Worm (Caenorhabditis elegans): ENCODE results near the gene qns-1.
A peak's percentile ranks its signal among the peaks of the same experiment; 100 is the strongest.

The qns-1 gene

DNA sequence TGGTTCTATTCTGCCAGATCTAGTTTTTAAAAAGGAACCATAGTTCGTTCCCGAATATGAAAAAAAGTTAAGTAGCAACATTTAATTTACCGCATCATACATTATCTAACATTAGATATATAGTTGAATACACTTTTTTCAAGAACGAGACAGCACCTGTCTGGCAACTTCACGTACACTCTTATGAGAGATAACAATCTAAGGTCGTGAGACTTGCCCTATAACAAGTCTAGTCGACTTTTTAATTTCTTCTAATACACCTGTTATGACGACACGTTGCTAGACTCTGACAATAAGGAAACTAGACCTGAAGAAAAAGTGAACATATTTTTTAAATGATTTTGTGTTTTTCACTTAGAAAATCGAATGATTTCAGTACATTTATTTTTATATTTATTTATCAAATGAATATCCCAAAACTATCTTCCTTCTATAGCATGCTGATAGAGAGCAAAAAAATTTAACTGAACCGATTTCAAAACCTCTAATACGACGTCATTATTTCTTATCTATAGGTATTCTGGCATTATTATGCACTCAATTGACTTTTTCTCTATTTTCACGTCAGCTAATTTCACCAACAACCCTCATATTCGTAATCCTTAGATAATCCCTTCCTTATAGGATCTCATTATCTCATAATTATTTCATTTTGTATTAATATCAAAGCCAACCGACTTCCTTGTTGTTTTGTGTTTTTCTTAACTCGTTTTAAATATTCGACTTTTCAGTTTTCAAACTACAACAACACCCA is 34.0 kb upstream of the qns-1 start (continued):
- no peak for TF ChIP-seq Y56A3A.18 (GFP tag; IDR thresholded peaks at IDR 0.05)

DNA sequence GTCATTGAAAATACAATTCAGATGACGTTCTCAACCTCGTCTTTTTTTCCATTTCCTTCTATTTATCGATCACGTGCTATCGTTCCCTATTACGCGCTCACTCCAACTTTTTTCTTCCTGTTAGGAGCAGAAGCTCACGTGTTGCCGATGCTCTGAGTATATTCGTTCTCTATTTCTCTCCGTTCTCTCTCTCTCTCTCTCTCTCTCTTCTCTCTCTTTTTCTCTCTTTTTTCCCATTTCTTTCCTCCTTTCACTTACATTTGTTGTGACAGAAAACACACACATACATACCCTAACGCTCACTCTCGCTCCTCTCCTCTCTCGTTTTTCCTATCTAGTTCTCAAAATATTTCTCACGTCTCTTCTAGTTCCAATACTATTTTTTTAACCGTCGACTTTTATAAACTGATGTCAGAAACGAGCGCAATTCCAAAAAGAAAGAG is 33.3 kb upstream of the qns-1 start:
- no peak for TF ChIP-seq hlh-12 (tag; optimal IDR thresholded peaks at IDR 0.05)
- TF ChIP-seq B0035.1 (tag; optimal IDR thresholded peaks at IDR 0.05): peak; percentile 26
- TF ChIP-seq ZK185.1 (tag; optimal IDR thresholded peaks at IDR 0.05; ENCODE audit: poor library complexity, severe bottlenecking): peak; percentile 32
- no peak for TF ChIP-seq ceh-91 (GFP tag; IDR thresholded peaks at IDR 0.05)
- peak; percentile 49 for TF ChIP-seq gei-17 (GFP tag; optimal IDR thresholded peaks at IDR 0.05)
- peak; percentile 58 for TF ChIP-seq tbp1 (GFP tag; optimal IDR thresholded peaks at IDR 0.05)
- peak; percentile 21 for TF ChIP-seq ztf-18 (tag; optimal IDR thresholded peaks at IDR 0.05)
- no peak for TF ChIP-seq ccch-3 (GFP tag; optimal IDR thresholded peaks at IDR 0.05)
- no peak for TF ChIP-seq F55B11.4 (tag; optimal IDR thresholded peaks at IDR 0.05; ENCODE audit: borderline replicate concordance, insufficient read depth)
- peak; percentile 39 for TF ChIP-seq die-1 (tag; optimal IDR thresholded peaks at IDR 0.05)
- TF ChIP-seq zim-3 (tag; optimal IDR thresholded peaks at IDR 0.05): no peak
- TF ChIP-seq snpc-1.3 (tag; optimal IDR thresholded peaks at IDR 0.05; ENCODE audit: insufficient read depth): no peak
- TF ChIP-seq nhr-120 (GFP tag; IDR thresholded peaks at IDR 0.05): no peak
- no peak for TF ChIP-seq hrde-1 (tag; optimal IDR thresholded peaks at IDR 0.05; ENCODE audit: borderline replicate concordance)
- TF ChIP-seq repo-1 (tag; optimal IDR thresholded peaks at IDR 0.05): no peak
- TF ChIP-seq cebp-2 (GFP tag; IDR thresholded peaks at IDR 0.05): no peak
- peak; percentile 79 for TF ChIP-seq nfyb-1 (GFP tag; IDR thresholded peaks at IDR 0.05)
- TF ChIP-seq F23B12.7 (tag; optimal IDR thresholded peaks at IDR 0.05; ENCODE audit: insufficient read depth): peak; percentile 40
- peak; percentile 50 for TF ChIP-seq lin-54 (GFP tag; optimal IDR thresholded peaks at IDR 0.05)
- no peak for TF ChIP-seq F33H1.4 (GFP tag; IDR thresholded peaks at IDR 0.05)
- peak; percentile 81 for TF ChIP-seq pbrm-1 (GFP tag; IDR thresholded peaks at IDR 0.05)
- TF ChIP-seq tlf-1 (GFP tag; optimal IDR thresholded peaks at IDR 0.05): peak; percentile 75
- TF ChIP-seq attf-5 (GFP tag; optimal IDR thresholded peaks at IDR 0.05): peak; percentile 93
- TF ChIP-seq rec-8 (tag; optimal IDR thresholded peaks at IDR 0.05): no peak
- TF ChIP-seq unc-130 (GFP tag; optimal IDR thresholded peaks at IDR 0.05): no peak
- TF ChIP-seq K12H6.12 (tag; optimal IDR thresholded peaks at IDR 0.05): peak; percentile 93
- peak; percentile 59; the same call in 1 of the 2 replicates for TF ChIP-seq lir-1 (GFP tag; conservative IDR thresholded peaks at IDR 0.05)
- peak; percentile 88 for TF ChIP-seq K11D2.4 (GFP tag; IDR thresholded peaks at IDR 0.05)
- peak; percentile 91 for TF ChIP-seq lin-40 (tag; optimal IDR thresholded peaks at IDR 0.05)
- TF ChIP-seq tbx-9 (tag; optimal IDR thresholded peaks at IDR 0.05; ENCODE audit: borderline replicate concordance): no peak
- TF ChIP-seq madf-6 (GFP tag; IDR thresholded peaks at IDR 0.05): peak; percentile 12; the same call in 1 of the 2 replicates
- TF ChIP-seq atf-7 (tag; optimal IDR thresholded peaks at IDR 0.05): peak; percentile 93
- no peak for TF ChIP-seq T07F8.4 (tag; optimal IDR thresholded peaks at IDR 0.05)
- TF ChIP-seq rcor-1 (GFP tag; IDR thresholded peaks at IDR 0.05): 0 out of 2 replicates have a peak, but pooled peaks have one; percentile 43
- peak; percentile 60 for TF ChIP-seq ztf-3 (GFP tag; optimal IDR thresholded peaks at IDR 0.05)
- peak; percentile 61 for TF ChIP-seq ztf-22 (GFP tag; optimal IDR thresholded peaks at IDR 0.05)
- peak; percentile 33; the same call in 1 of the 2 replicates for TF ChIP-seq let-526 (GFP tag; IDR thresholded peaks at IDR 0.05)
- TF ChIP-seq attf-6 (GFP tag; IDR thresholded peaks at IDR 0.05): no peak
- no peak for TF ChIP-seq lsl-1 (GFP tag; optimal IDR thresholded peaks at IDR 0.05)
- TF ChIP-seq snpc-4 (GFP tag; optimal IDR thresholded peaks at IDR 0.05): peak; percentile 63
- peak in 2 of 4 experiments; percentile 55 to 56 for TF ChIP-seq snpc-4 (tag; optimal IDR thresholded peaks at IDR 0.05)
- no peak for TF ChIP-seq C17E4.6 (GFP tag; IDR thresholded peaks at IDR 0.05)
- peak; percentile 72 for TF ChIP-seq ceh-27 (GFP tag; optimal IDR thresholded peaks at IDR 0.05)

Measured in whole organism, young adult.